Worm (Caenorhabditis elegans): ENCODE results near the gene nhr-117.
A peak's percentile ranks its signal among the peaks of the same experiment; 100 is the strongest.

The nhr-117 gene

ce11 chrV:1579790-1580189, 41.5 kb downstream of the nhr-117 start:
- no peak for TF ChIP-seq ceh-34 (tag; optimal IDR thresholded peaks at IDR 0.05)
- TF ChIP-seq hlh-6 (tag; optimal IDR thresholded peaks at IDR 0.05): no peak
- TF ChIP-seq nhr-232 (tag; optimal IDR thresholded peaks at IDR 0.05): no peak
- TF ChIP-seq sox-4 (tag; optimal IDR thresholded peaks at IDR 0.05): no peak
- TF ChIP-seq ztf-16 (tag; optimal IDR thresholded peaks at IDR 0.05): no peak
- no peak for TF ChIP-seq ref-2 (tag; optimal IDR thresholded peaks at IDR 0.05)
- TF ChIP-seq gmeb-2 (tag; optimal IDR thresholded peaks at IDR 0.05): no peak
- no peak for TF ChIP-seq che-1 (tag; optimal IDR thresholded peaks at IDR 0.05)
- no peak for TF ChIP-seq ceh-14 (tag; optimal IDR thresholded peaks at IDR 0.05)
- no peak for TF ChIP-seq dmd-4 (tag; optimal IDR thresholded peaks at IDR 0.05; ENCODE audit: borderline replicate concordance)
- TF ChIP-seq sox-2 (GFP tag; IDR thresholded peaks at IDR 0.05): no peak
- TF ChIP-seq eyg-1 (tag; optimal IDR thresholded peaks at IDR 0.05): no peak
- no peak for TF ChIP-seq hlh-8 (tag; optimal IDR thresholded peaks at IDR 0.05)
- TF ChIP-seq K09A11.1 (tag; optimal IDR thresholded peaks at IDR 0.05; ENCODE audit: insufficient read depth): no peak
- no peak for TF ChIP-seq elt-2 (tag; optimal IDR thresholded peaks at IDR 0.05)
- TF ChIP-seq pha-4 (tag; optimal IDR thresholded peaks at IDR 0.05): no peak
- no peak for TF ChIP-seq fax-1 (tag; optimal IDR thresholded peaks at IDR 0.05)

ce11 chrV:1578572-1579230, 42.6 kb downstream of the nhr-117 start:
- no peak for TF ChIP-seq ceh-9 (tag; optimal IDR thresholded peaks at IDR 0.05)
- TF ChIP-seq npax-4 (tag; optimal IDR thresholded peaks at IDR 0.05): no peak
- no peak for TF ChIP-seq ahr-1 (tag; optimal IDR thresholded peaks at IDR 0.05)
- TF ChIP-seq ceh-22 (tag; optimal IDR thresholded peaks at IDR 0.05): no peak
- no peak for TF ChIP-seq nhr-11 (tag; optimal IDR thresholded peaks at IDR 0.05)
- TF ChIP-seq ceh-24 (tag; optimal IDR thresholded peaks at IDR 0.05): no peak
- no peak for TF ChIP-seq K09A11.1 (tag; optimal IDR thresholded peaks at IDR 0.05; ENCODE audit: insufficient read depth)
- no peak for TF ChIP-seq pha-2 (tag; optimal IDR thresholded peaks at IDR 0.05)
- TF ChIP-seq pag-3 (tag; optimal IDR thresholded peaks at IDR 0.05; ENCODE audit: borderline replicate concordance): no peak

ce11 chrV:1577092-1577709, 44.1 kb downstream of the nhr-117 start:
- TF ChIP-seq ceh-45 (GFP tag; IDR thresholded peaks at IDR 0.05): no peak
- TF ChIP-seq pha-4 (tag; optimal IDR thresholded peaks at IDR 0.05): no peak
- TF ChIP-seq odd-2 (tag; optimal IDR thresholded peaks at IDR 0.05): no peak
- TF ChIP-seq hlh-8 (tag; optimal IDR thresholded peaks at IDR 0.05): no peak
- no peak for TF ChIP-seq tbx-7 (tag; optimal IDR thresholded peaks at IDR 0.05)
- TF ChIP-seq nhr-11 (tag; optimal IDR thresholded peaks at IDR 0.05): no peak
- no peak for TF ChIP-seq che-1 (tag; optimal IDR thresholded peaks at IDR 0.05)
- no peak for TF ChIP-seq elt-4 (tag; optimal IDR thresholded peaks at IDR 0.05)
- no peak for TF ChIP-seq gmeb-2 (tag; optimal IDR thresholded peaks at IDR 0.05)
- TF ChIP-seq sox-2 (GFP tag; IDR thresholded peaks at IDR 0.05): no peak
- no peak for TF ChIP-seq hlh-6 (tag; optimal IDR thresholded peaks at IDR 0.05)

DNA sequence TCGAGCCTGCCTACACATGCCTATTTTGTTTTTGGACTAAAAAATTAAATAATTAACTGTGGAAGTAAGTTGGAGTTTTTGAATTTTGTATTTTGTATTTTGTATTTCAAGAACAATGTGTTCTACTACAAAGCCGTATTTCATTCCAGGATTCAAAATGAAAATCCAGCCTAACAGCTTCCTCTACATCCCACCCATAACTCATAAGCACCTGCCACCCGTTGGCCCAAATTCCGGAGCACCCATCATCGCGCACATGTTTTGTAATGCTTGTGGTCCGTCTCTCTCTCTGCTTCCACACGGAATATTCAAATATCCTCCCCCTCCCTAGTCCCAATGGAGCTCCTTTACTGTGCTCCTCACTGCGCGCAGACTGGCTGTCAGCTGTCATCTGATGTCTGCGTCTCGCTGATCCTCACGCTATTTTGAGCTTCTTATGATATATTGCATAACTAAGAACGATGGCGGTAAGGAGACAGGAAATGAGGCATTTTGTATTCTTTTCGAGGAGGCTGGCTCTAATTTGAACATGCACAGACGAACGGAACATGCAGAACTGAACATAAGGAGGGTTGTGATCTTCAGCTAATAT, 45.7 kb downstream of the nhr-117 start:
- TF ChIP-seq sdc-2 (tag; optimal IDR thresholded peaks at IDR 0.05) (no peak), hlh-8 (tag; optimal IDR thresholded peaks at IDR 0.05) (no peak), rnt-1 (tag; optimal IDR thresholded peaks at IDR 0.05) (peak; percentile 16), ceh-31 (tag; optimal IDR thresholded peaks at IDR 0.05) (peak; percentile 6), dmd-4 (tag; optimal IDR thresholded peaks at IDR 0.05; ENCODE audit: borderline replicate concordance) (peak; percentile 27), unc-55 (GFP tag; optimal IDR thresholded peaks at IDR 0.05) (peak; percentile 92), hlh-30 (tag; optimal IDR thresholded peaks at IDR 0.05; ENCODE audit: insufficient read depth) (peak; percentile 14), nfya-1 (tag; optimal IDR thresholded peaks at IDR 0.05) (peak; percentile 21), ref-2 (tag; optimal IDR thresholded peaks at IDR 0.05) (peak; percentile 21)

Measured in whole organism, late embryonic.